Worm (Caenorhabditis elegans) whole organism, mixed stage, embryonic: Measurements from ENCODE around the gene fbxa-147.

ENCODE experiments used
- M03D4.4 ChIP-seq: sonication (generic microtip); optimal IDR thresholded peaks from 2 replicates; lab custom pipeline; 2017; ENCODE audit warnings: mild to moderate bottlenecking, missing genetic modification characterization, missing compliant biosample characterization
- bed-3 ChIP-seq: fragments of 200-800 bp; sonication (Bioruptor generic); optimal IDR thresholded peaks from 3 replicates; lab custom pipeline; 2018; ENCODE audit warnings: mild to moderate bottlenecking, missing genetic modification characterization, moderate library complexity, missing compliant biosample characterization
- ceh-39 ChIP-seq: fragments of 150-350 bp; optimal IDR thresholded peaks from 2 replicates; lab custom pipeline; 2014; ENCODE audit warnings: missing biosample characterization, missing genetic modification characterization
- ceh-83 ChIP-seq: fragments of 200-800 bp; sonication (Bioruptor generic); optimal IDR thresholded peaks from 2 replicates; lab custom pipeline; 2018; ENCODE audit warnings: mild to moderate bottlenecking, missing genetic modification characterization, missing compliant biosample characterization
- ces-1 ChIP-seq: fragments of 150-350 bp; optimal IDR thresholded peaks from 2 replicates; lab custom pipeline; 2014; ENCODE audit warnings: missing biosample characterization, missing genetic modification reagents, missing genetic modification characterization
- drap-1 ChIP-seq: fragments of 200-800 bp; sonication (Bioruptor generic); optimal IDR thresholded peaks from 3 replicates; lab custom pipeline; 2018; ENCODE audit warnings: mild to moderate bottlenecking, missing genetic modification characterization, missing compliant biosample characterization
- elt-1 ChIP-seq: sonication (generic microtip); optimal IDR thresholded peaks from 2 replicates; lab custom pipeline; 2017; ENCODE audit warnings: missing genetic modification characterization, mild to moderate bottlenecking, missing compliant biosample characterization, antibody characterized with exemption, moderate library complexity, borderline replicate concordance; ENCODE audit not compliant: insufficient read depth
- elt-3 ChIP-seq: fragments of 150-350 bp; optimal IDR thresholded peaks from 2 replicates; lab custom pipeline; 2014; ENCODE audit warnings: missing biosample characterization, missing genetic modification characterization
- ham-2 ChIP-seq: fragments of 200-800 bp; sonication (Bioruptor generic); optimal IDR thresholded peaks from 2 replicates; lab custom pipeline; 2018; ENCODE audit warnings: mild to moderate bottlenecking, missing genetic modification characterization, missing compliant biosample characterization
- hlh-1 ChIP-seq: fragments of 150-350 bp; optimal IDR thresholded peaks from 2 replicates; lab custom pipeline; 2014; ENCODE audit warnings: missing biosample characterization, missing genetic modification reagents, missing genetic modification characterization
- lin-13 ChIP-seq: fragments of 150-350 bp; optimal IDR thresholded peaks from 2 replicates; lab custom pipeline; 2014; ENCODE audit warnings: missing biosample characterization, missing genetic modification characterization
- lin-32 ChIP-seq: fragments of 200-800 bp; sonication (Bioruptor generic); optimal IDR thresholded peaks from 2 replicates; lab custom pipeline; 2018; ENCODE audit warnings: mild to moderate bottlenecking, missing genetic modification characterization, missing compliant biosample characterization
- lsy-2 ChIP-seq: fragments of 150-350 bp; optimal IDR thresholded peaks from 2 replicates; lab custom pipeline; 2014; ENCODE audit warnings: missing biosample characterization, missing genetic modification characterization
- mab-5 ChIP-seq: fragments of 150-350 bp; optimal IDR thresholded peaks from 2 replicates; lab custom pipeline; 2014; ENCODE audit warnings: missing biosample characterization, missing genetic modification characterization
- mep-1 ChIP-seq: fragments of 150-350 bp; optimal IDR thresholded peaks from 2 replicates; lab custom pipeline; 2017; ENCODE audit warnings: missing biosample characterization, missing genetic modification reagents, missing genetic modification characterization, inconsistent platforms
- nhr-2 ChIP-seq: fragments of 150-350 bp; optimal IDR thresholded peaks from 2 replicates; lab custom pipeline; 2014; ENCODE audit warnings: missing biosample characterization, missing genetic modification characterization
- nhr-237 ChIP-seq: fragments of 150-350 bp; optimal IDR thresholded peaks from 2 replicates; lab custom pipeline; 2014; ENCODE audit warnings: missing biosample characterization, missing genetic modification characterization
- nhr-28 ChIP-seq: fragments of 150-350 bp; optimal IDR thresholded peaks from 2 replicates; lab custom pipeline; 2014; ENCODE audit warnings: missing biosample characterization, missing genetic modification characterization
- nhr-76 ChIP-seq: sonication (generic microtip); optimal IDR thresholded peaks from 2 replicates; lab custom pipeline; 2017; ENCODE audit warnings: missing biosample characterization, missing genetic modification characterization
- pha-4 ChIP-seq: fragments of 150-350 bp; optimal IDR thresholded peaks from 2 replicates; lab custom pipeline; 2018; ENCODE audit warnings: missing biosample characterization, missing genetic modification reagents, missing genetic modification characterization
- snpc-4 ChIP-seq: fragments of 150-350 bp; optimal IDR thresholded peaks from 2 replicates; lab custom pipeline; 2014; ENCODE audit warnings: missing biosample characterization, missing genetic modification characterization
- sptf-1 ChIP-seq: sonication (generic microtip); optimal IDR thresholded peaks from 2 replicates; lab custom pipeline; 2017; ENCODE audit warnings: mild to moderate bottlenecking, missing genetic modification characterization, moderate library complexity, missing compliant biosample characterization
- tbx-8 ChIP-seq: fragments of 200-800 bp; sonication (Bioruptor generic); optimal IDR thresholded peaks from 2 replicates; lab custom pipeline; 2018; ENCODE audit warnings: mild to moderate bottlenecking, missing genetic modification characterization, moderate library complexity, missing compliant biosample characterization
- unc-120 ChIP-seq: sonication (generic microtip); optimal IDR thresholded peaks from 2 replicates; lab custom pipeline; 2017; ENCODE audit warnings: missing genetic modification characterization, missing compliant biosample characterization; ENCODE audit not compliant: poor library complexity, severe bottlenecking
- unc-39 ChIP-seq: fragments of 150-350 bp; optimal IDR thresholded peaks from 2 replicates; lab custom pipeline; 2014; ENCODE audit warnings: missing biosample characterization, missing genetic modification characterization
- unc-62 ChIP-seq: fragments of 150-350 bp; optimal IDR thresholded peaks from 2 replicates; lab custom pipeline; 2014; ENCODE audit warnings: missing biosample characterization, missing genetic modification reagents, missing genetic modification characterization
- zip-8 ChIP-seq: fragments of 150-350 bp; optimal IDR thresholded peaks from 2 replicates; lab custom pipeline; 2014; ENCODE audit warnings: missing biosample characterization, missing genetic modification characterization
- ztf-11 ChIP-seq: fragments of 150-350 bp; optimal IDR thresholded peaks from 2 replicates; lab custom pipeline; 2014; ENCODE audit warnings: missing biosample characterization, missing genetic modification characterization

The fbxa-147 gene

DNA sequence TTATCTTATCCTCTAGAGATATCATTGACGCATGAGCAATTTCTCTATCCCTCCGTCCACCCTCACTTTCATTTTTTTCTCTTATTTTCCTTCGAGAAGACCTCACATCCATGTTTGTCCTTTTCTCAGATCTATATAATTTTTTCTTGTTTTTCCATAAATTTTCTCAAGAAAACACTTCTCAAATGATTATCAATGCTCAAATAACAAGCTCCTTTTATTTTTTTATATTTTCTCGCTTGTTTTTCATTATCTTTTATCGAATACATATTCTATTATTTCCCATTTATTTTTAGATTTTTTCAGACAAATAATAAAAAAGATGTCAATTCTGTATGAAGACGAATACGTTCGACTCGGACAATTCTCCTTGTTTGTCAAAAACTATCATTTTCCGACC, 6.7 kb downstream of the fbxa-147 start, which contains the start of gene R08A2.7:
TSS of gene R08A2.7 (plus strand) at position 301 of the 400 bp plus-strand sequence.
- no peak for TF ChIP-seq tbx-8 (GFP tag; lab: Kevin White, UChicago)
- no peak for TF ChIP-seq nhr-76 (tag; lab: Kevin White, UChicago)
- TF ChIP-seq hlh-1 = no peak
- TF ChIP-seq elt-1 (tag; lab: Kevin White, UChicago) = no peak
- TF ChIP-seq sptf-1 (tag; lab: Kevin White, UChicago) = no peak
- no peak for TF ChIP-seq snpc-4
- no peak for TF ChIP-seq mab-5
- no peak for TF ChIP-seq ces-1
- no peak for TF ChIP-seq unc-62
- no peak for TF ChIP-seq ham-2 (GFP tag; lab: Kevin White, UChicago)
- TF ChIP-seq ztf-11 = no peak

- TF ChIP-seq ces-1 (no peak), nhr-28 (tag; lab: Kevin White, UChicago) (no peak), elt-1 (tag; lab: Kevin White, UChicago) (no peak), snpc-4 (no peak), ceh-39 (no peak), unc-120 (tag; lab: Kevin White, UChicago) (no peak), unc-62 (no peak), lin-32 (no peak), lsy-2 (tag; lab: Kevin White, UChicago) (no peak), nhr-2 (tag; lab: Kevin White, UChicago) (no peak), zip-8 (no peak), mab-5 (no peak), unc-39 (tag; lab: Kevin White, UChicago) (no peak), ceh-83 (GFP tag; lab: Kevin White, UChicago) (no peak), mep-1 (tag; lab: Kevin White, UChicago) (no peak), nhr-237 (tag; lab: Kevin White, UChicago) (no peak), tbx-8 (GFP tag; lab: Kevin White, UChicago) (no peak), bed-3 (GFP tag; lab: Kevin White, UChicago) (no peak)
Measured at ce11 chrV:14725409-14725808, 9.1 kb downstream of the fbxa-147 start.

ce11 chrV:14726596-14726995, 10.3 kb downstream of the fbxa-147 start, which contains the start of gene Y50E8A.1:
Gene Y50E8A.1 (plus strand): TSS chrV:14726896.
- no peak for TF ChIP-seq nhr-28 (tag; lab: Kevin White, UChicago)
- TF ChIP-seq drap-1 (GFP tag; lab: Kevin White, UChicago) = no peak
- TF ChIP-seq ham-2 (GFP tag; lab: Kevin White, UChicago) = no peak
- TF ChIP-seq nhr-237 (tag; lab: Kevin White, UChicago) = no peak

- TF ChIP-seq nhr-237 (tag; lab: Kevin White, UChicago) (no peak), lin-13 (tag; lab: Kevin White, UChicago) (no peak), M03D4.4 (no peak), ces-1 (no peak), pha-4 (tag; lab: Kevin White, UChicago) (no peak), ztf-11 (no peak), zip-8 (no peak), snpc-4 (no peak), elt-3 (tag; lab: Kevin White, UChicago) (no peak), ceh-39 (no peak), bed-3 (GFP tag; lab: Kevin White, UChicago) (no peak)
Measured at ce11 chrV:14728754-14729153, 12.5 kb downstream of the fbxa-147 start, which contains the start of gene Y50E8A.2. Gene Y50E8A.2 (minus strand): TSS chrV:14728854.

DNA sequence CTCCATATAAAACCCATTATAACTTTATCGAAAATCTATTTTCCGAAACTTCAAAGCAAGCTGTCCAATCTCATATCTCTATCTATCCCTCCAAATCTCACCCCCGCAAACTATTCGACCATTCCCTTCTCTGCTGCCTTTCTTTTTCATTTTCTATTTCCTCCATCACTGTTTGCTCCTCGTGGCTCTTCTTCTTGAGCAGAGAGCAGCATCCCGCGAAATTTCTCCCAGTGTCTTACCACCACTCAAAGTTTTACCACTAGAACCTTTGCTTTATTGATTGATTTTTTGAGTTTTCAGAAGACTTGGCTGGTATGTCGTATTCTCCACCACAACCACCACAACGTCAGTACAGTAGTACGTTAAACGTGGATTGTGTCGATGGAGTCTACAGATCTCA, 13.0 kb downstream of the fbxa-147 start, which contains the start of gene oig-3:
TSS of gene oig-3 (plus strand) at position 301 of the 400 bp plus-strand sequence.
- TF ChIP-seq hlh-1 (no peak), lin-32 (no peak), elt-3 (tag; lab: Kevin White, UChicago) (no peak), lin-13 (tag; lab: Kevin White, UChicago) (no peak), zip-8 (no peak), ham-2 (GFP tag; lab: Kevin White, UChicago) (no peak)

DNA sequence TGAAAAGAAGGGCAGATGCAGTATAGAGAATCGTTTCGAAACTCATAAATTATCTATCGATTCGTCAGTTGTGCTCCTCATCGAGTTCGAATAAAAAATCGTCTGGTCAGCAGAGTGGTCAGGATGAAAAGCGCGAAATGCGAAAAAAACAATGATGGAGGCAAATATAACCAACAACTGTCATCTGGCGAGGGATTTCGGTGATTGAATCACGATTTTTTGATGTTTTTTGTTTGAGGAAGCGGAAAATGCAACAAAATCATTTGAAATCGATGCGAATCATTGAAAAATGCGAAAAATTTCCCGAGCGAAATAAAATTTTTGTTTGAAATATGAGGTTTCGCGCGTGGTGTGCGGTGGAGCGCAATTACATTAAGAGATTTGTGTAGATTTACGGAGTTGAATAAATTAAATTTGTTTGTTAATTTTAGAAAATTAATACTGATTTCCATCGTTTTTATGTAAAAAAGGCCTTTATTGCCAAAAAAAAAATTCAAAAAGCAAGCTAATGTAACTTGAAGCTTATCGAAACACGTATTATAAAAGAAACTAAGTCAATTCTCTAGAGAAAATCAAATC, 18.0 kb downstream of the fbxa-147 start, which contains the start of gene unc-61:
TSS of gene unc-61 (minus strand) at position 51 of the 579 bp plus-strand sequence.
- TF ChIP-seq ces-1 (peak; percentile 89), mep-1 (tag; lab: Kevin White, UChicago) (peak; percentile 1), nhr-2 (tag; lab: Kevin White, UChicago) (no peak), bed-3 (GFP tag; lab: Kevin White, UChicago) (no peak)
